Worm (Caenorhabditis elegans) whole organism, L3 larva: ENCODE results near the gene pals-31.

Source experiments
- R02D3.7 ChIP-seq: fragments of 150-350 bp; optimal IDR thresholded peaks from 2 replicates; lab custom pipeline; 2014; ENCODE audit warnings: missing biosample characterization, missing genetic modification characterization
- ZK546.5 ChIP-seq: sonication (generic microtip); optimal IDR thresholded peaks from 2 replicates; lab custom pipeline; 2017; ENCODE audit warnings: missing biosample characterization, missing genetic modification characterization
- ama-1 ChIP-seq: fragments of 150-350 bp; optimal IDR thresholded peaks from 2 replicates; lab custom pipeline; 2018
- elt-1 ChIP-seq: fragments of 150-350 bp; optimal IDR thresholded peaks from 2 replicates; lab custom pipeline; 2014; ENCODE audit warnings: missing biosample characterization, missing genetic modification characterization
- elt-3 ChIP-seq, 3 experiments: fragments of 150-350 bp in 1 of 3; sonication (generic microtip) in 2 of 3; optimal IDR thresholded peaks; 2 replicates in 2 of 3; 4 replicates in 1 of 3; lab custom pipeline; 2014 to 2017; ENCODE audit warnings: missing biosample characterization in 3 of 3, missing genetic modification characterization in 3 of 3
- jun-1 ChIP-seq: fragments of 150-350 bp; optimal IDR thresholded peaks from 2 replicates; lab custom pipeline; 2014; ENCODE audit warnings: missing biosample characterization, missing genetic modification reagents, missing genetic modification characterization
- lin-15B ChIP-seq: fragments of 150-350 bp; optimal IDR thresholded peaks from 2 replicates; lab custom pipeline; 2014; ENCODE audit warnings: missing biosample characterization, missing genetic modification characterization
- nhr-23 ChIP-seq: fragments of 150-350 bp; optimal IDR thresholded peaks from 2 replicates; lab custom pipeline; 2014; ENCODE audit warnings: missing biosample characterization, missing genetic modification reagents, missing genetic modification characterization
- nhr-237 ChIP-seq: fragments of 150-350 bp; optimal IDR thresholded peaks from 2 replicates; lab custom pipeline; 2014; ENCODE audit warnings: missing biosample characterization, missing genetic modification characterization
- nhr-28 ChIP-seq: fragments of 150-350 bp; optimal IDR thresholded peaks from 2 replicates; lab custom pipeline; 2014; ENCODE audit warnings: missing biosample characterization, missing genetic modification characterization
- unc-62 ChIP-seq: fragments of 150-350 bp; sonication (generic microtip); optimal IDR thresholded peaks from 4 replicates; lab custom pipeline; 2014; ENCODE audit warnings: missing biosample characterization, missing genetic modification reagents, missing genetic modification characterization
- zag-1 ChIP-seq: fragments of 150-350 bp; optimal IDR thresholded peaks from 2 replicates; lab custom pipeline; 2014; ENCODE audit warnings: missing biosample characterization, missing genetic modification characterization
- ztf-4 ChIP-seq: fragments of 150-350 bp; optimal IDR thresholded peaks from 2 replicates; lab custom pipeline; 2014; ENCODE audit warnings: missing biosample characterization, missing genetic modification characterization

ce11 chrV:646888-647287 lies 10.5 kb downstream of the pals-31 start, which contains the start of gene ugt-42:
- TF ChIP-seq nhr-28 (tag; lab: Kevin White, UChicago) (no peak), ztf-4 (tag; lab: Kevin White, UChicago) (no peak), R02D3.7 (tag; lab: Kevin White, UChicago) (no peak), zag-1 (tag; lab: Kevin White, UChicago) (no peak), elt-3 (tag; optimal IDR thresholded peaks at IDR 0.05; lab: Kevin White, UChicago) (no peak), lin-15B (no peak), ZK546.5 (tag; lab: Kevin White, UChicago) (no peak), jun-1 (no peak), ama-1 (lab: Kevin White, UChicago) (no peak), elt-1 (no peak), nhr-23 (tag; lab: Kevin White, UChicago) (no peak), nhr-237 (tag; lab: Kevin White, UChicago) (no peak), unc-62 (GFP tag; lab: Kevin White, UChicago) (no peak)
